Worm (Caenorhabditis elegans) whole organism, L4/young adult: ENCODE measurements around the gene num-1.

Source experiments
- W03F9.2 ChIP-seq: fragments of 150-350 bp; optimal IDR thresholded peaks from 2 replicates; lab custom pipeline; 2014; ENCODE audit warnings: missing biosample characterization, missing genetic modification characterization
- dao-5 ChIP-seq: sonication (generic microtip); optimal IDR thresholded peaks from 2 replicates; lab custom pipeline; 2016; ENCODE audit warnings: missing genotype, missing genetic modification characterization, moderate library complexity, missing compliant biosample characterization
- him-1 ChIP-seq: sonication (generic microtip); optimal IDR thresholded peaks from 2 replicates; lab custom pipeline; 2016; ENCODE audit warnings: missing genotype, missing genetic modification reagents, missing genetic modification characterization, missing compliant biosample characterization

DNA sequence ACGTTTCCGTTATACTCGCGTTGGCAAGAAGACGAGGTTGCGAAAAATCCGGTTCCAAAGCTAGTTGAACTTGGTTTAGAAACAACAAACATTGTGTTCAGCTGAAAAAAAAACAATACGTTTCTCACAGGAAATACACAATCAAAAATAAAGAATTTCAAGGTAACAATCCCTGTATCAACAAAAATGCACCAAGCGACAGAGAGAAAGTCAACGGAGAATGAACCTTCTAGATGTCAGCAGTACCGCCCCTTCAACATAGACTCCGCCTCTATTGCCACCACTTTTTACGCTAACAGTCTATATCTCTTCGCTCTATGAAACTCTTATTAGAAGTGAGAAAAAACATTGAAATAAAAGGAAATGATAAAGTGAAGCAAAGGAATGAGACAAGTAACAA is 38.7 kb downstream of the num-1 start, which contains the start of gene F31D4.8:
- TF ChIP-seq him-1 (tag; lab: Kevin White, UChicago) (no peak), W03F9.2 (tag; lab: Kevin White, UChicago) (no peak), dao-5 (no peak)
